Fruit fly (Drosophila melanogaster) whole organism, embryonic: ENCODE results near the gene CG15034.

Source experiments
- Ada2b ChIP-seq: fragments of 200-800 bp; sonication (Bioruptor generic); IDR thresholded peaks from 2 replicates; pipeline ENCODE4 v1.3.6; 2022; ENCODE audit warnings: missing biosample characterization, missing genetic modification characterization
- B-H1 ChIP-seq: fragments of 200-800 bp; sonication (Bioruptor generic); IDR thresholded peaks from 3 replicates; pipeline ENCODE4 v1.3.6; 2022; ENCODE audit warnings: missing biosample characterization, missing genetic modification characterization
- Bgb ChIP-seq: fragments of 200-800 bp; sonication (Bioruptor generic); IDR thresholded peaks from 2 replicates; pipeline ENCODE4 v1.3.6; 2022; ENCODE audit warnings: missing biosample characterization, missing genetic modification characterization; ENCODE audit not compliant: partially characterized antibody
- BtbVII ChIP-seq: fragments of 200-800 bp; sonication (Bioruptor generic); optimal IDR thresholded peaks from 3 replicates; lab custom pipeline; 2017; ENCODE audit warnings: missing biosample characterization, mild to moderate bottlenecking, missing genetic modification characterization
- CG10274 ChIP-seq: fragments of 200-800 bp; sonication (Bioruptor generic); optimal IDR thresholded peaks from 3 replicates; lab custom pipeline; 2017; ENCODE audit warnings: missing biosample characterization, mild to moderate bottlenecking, missing genetic modification characterization
- CG10959 ChIP-seq: fragments of 200-800 bp; sonication (Bioruptor generic); IDR thresholded peaks from 2 replicates; pipeline ENCODE4 v1.3.6; 2022; ENCODE audit warnings: missing biosample characterization, missing genetic modification characterization
- CG11560 ChIP-seq: fragments of 200-800 bp; sonication (Bioruptor generic); IDR thresholded peaks from 3 replicates; pipeline ENCODE4 v1.3.6; 2022; ENCODE audit warnings: missing biosample characterization, missing genetic modification characterization
- CG13287 ChIP-seq: fragments of 200-800 bp; sonication (Bioruptor generic); IDR thresholded peaks from 2 replicates; pipeline ENCODE4 v1.3.6; 2022; ENCODE audit warnings: missing biosample characterization, missing genetic modification characterization; ENCODE audit not compliant: partially characterized antibody
- CG13894 ChIP-seq: fragments of 200-800 bp; sonication (Bioruptor generic); optimal IDR thresholded peaks from 3 replicates; lab custom pipeline; 2018; ENCODE audit warnings: missing biosample characterization, mild to moderate bottlenecking, missing genetic modification characterization, moderate library complexity
- CG15011 ChIP-seq: fragments of 200-800 bp; sonication (Bioruptor generic); optimal IDR thresholded peaks from 3 replicates; lab custom pipeline; 2018; ENCODE audit warnings: missing biosample characterization, mild to moderate bottlenecking, missing genetic modification characterization
- CG15601 ChIP-seq: fragments of 200-800 bp; sonication (Bioruptor generic); optimal IDR thresholded peaks from 3 replicates; lab custom pipeline; 2019; ENCODE audit warnings: missing biosample characterization, mild to moderate bottlenecking, missing genetic modification characterization, moderate library complexity
- CG30020 ChIP-seq: fragments of 200-800 bp; optimal IDR thresholded peaks from 2 replicates; lab custom pipeline; 2019; ENCODE audit warnings: missing biosample characterization, mild to moderate bottlenecking, missing genetic modification characterization, moderate library complexity
- CG30403 ChIP-seq: fragments of 200-800 bp; sonication (Bioruptor generic); optimal IDR thresholded peaks from 3 replicates; lab custom pipeline; 2016; ENCODE audit warnings: missing biosample characterization, missing genetic modification characterization
- CG30431 ChIP-seq: fragments of 200-800 bp; sonication (Bioruptor generic); optimal IDR thresholded peaks from 2 replicates; lab custom pipeline; 2017; ENCODE audit warnings: missing biosample characterization, missing genetic modification characterization
- CG3065 ChIP-seq: fragments of 200-800 bp; sonication (Bioruptor generic); optimal IDR thresholded peaks from 2 replicates; lab custom pipeline; 2016; ENCODE audit warnings: missing biosample characterization, missing genetic modification characterization
- CG31365 ChIP-seq: fragments of 200-800 bp; sonication (Bioruptor generic); optimal IDR thresholded peaks from 2 replicates; lab custom pipeline; 2018; ENCODE audit warnings: missing biosample characterization, mild to moderate bottlenecking, missing genetic modification characterization
- CG3407 ChIP-seq: fragments of 200-800 bp; sonication (Bioruptor generic); optimal IDR thresholded peaks from 2 replicates; lab custom pipeline; 2018; ENCODE audit warnings: missing biosample characterization, mild to moderate bottlenecking, missing genetic modification characterization
- CG42726 ChIP-seq: fragments of 200-800 bp; sonication (Bioruptor generic); IDR thresholded peaks from 2 replicates; pipeline ENCODE4 v1.3.6; 2022; ENCODE audit warnings: missing biosample characterization, missing genetic modification characterization; ENCODE audit not compliant: partially characterized antibody
- CG4282 ChIP-seq: fragments of 200-800 bp; sonication (Bioruptor generic); optimal IDR thresholded peaks from 2 replicates; lab custom pipeline; 2016; ENCODE audit warnings: missing biosample characterization, missing genetic modification characterization
- CG4404 ChIP-seq: fragments of 200-800 bp; sonication (Bioruptor generic); IDR thresholded peaks from 2 replicates; pipeline ENCODE4 v1.3.6; 2022; ENCODE audit warnings: missing biosample characterization, missing genetic modification characterization
- CG5180 ChIP-seq: fragments of 200-800 bp; sonication (Bioruptor generic); optimal IDR thresholded peaks from 3 replicates; lab custom pipeline; 2017; ENCODE audit warnings: missing biosample characterization, missing genetic modification characterization, mild to moderate bottlenecking, moderate library complexity, missing genetic modification reagents
- CG5953 ChIP-seq: fragments of 200-800 bp; sonication (Bioruptor generic); IDR thresholded peaks from 2 replicates; pipeline ENCODE4 v1.3.6; 2022; ENCODE audit warnings: missing biosample characterization, missing genetic modification characterization
- CG6272 ChIP-seq: fragments of 200-800 bp; sonication (Bioruptor generic); IDR thresholded peaks from 2 replicates; pipeline ENCODE4 v1.3.6; 2022; ENCODE audit warnings: missing biosample characterization, missing genetic modification characterization
- CG6654 ChIP-seq: fragments of 200-800 bp; sonication (Bioruptor generic); optimal IDR thresholded peaks from 2 replicates; lab custom pipeline; 2017; ENCODE audit warnings: missing biosample characterization, mild to moderate bottlenecking, missing genetic modification characterization
- CG6689 ChIP-seq: fragments of 200-800 bp; sonication (Bioruptor generic); IDR thresholded peaks from 2 replicates; pipeline ENCODE4 v1.3.6; 2022; ENCODE audit warnings: missing biosample characterization, missing genetic modification characterization
- CG7963 ChIP-seq: fragments of 200-800 bp; sonication (Bioruptor generic); IDR thresholded peaks from 3 replicates; pipeline ENCODE4 v1.3.6; 2022; ENCODE audit warnings: missing biosample characterization, missing genetic modification characterization; ENCODE audit not compliant: partially characterized antibody
- CG8359 ChIP-seq: fragments of 200-800 bp; sonication (Bioruptor generic); optimal IDR thresholded peaks from 2 replicates; lab custom pipeline; 2017; ENCODE audit warnings: missing biosample characterization, mild to moderate bottlenecking, missing genetic modification characterization, borderline replicate concordance
- CG9817 ChIP-seq: fragments of 200-800 bp; sonication (Bioruptor generic); optimal IDR thresholded peaks from 2 replicates; lab custom pipeline; 2018; ENCODE audit warnings: missing biosample characterization, mild to moderate bottlenecking, missing genetic modification characterization, moderate library complexity
- CrebB ChIP-seq: fragments of 200-800 bp; sonication (Bioruptor generic); optimal IDR thresholded peaks from 3 replicates; lab custom pipeline; 2018; ENCODE audit warnings: missing biosample characterization, mild to moderate bottlenecking, missing genetic modification characterization
- Deaf1 ChIP-seq: fragments of 200-800 bp; optimal IDR thresholded peaks from 3 replicates; lab custom pipeline; 2019; ENCODE audit warnings: missing biosample characterization, mild to moderate bottlenecking, missing genetic modification characterization, moderate library complexity
- Elba2 ChIP-seq: fragments of 200-800 bp; sonication (Bioruptor generic); optimal IDR thresholded peaks from 3 replicates; lab custom pipeline; 2016; ENCODE audit warnings: missing biosample characterization, missing genetic modification characterization
- HLHmδ ChIP-seq: fragments of 200-800 bp; sonication (Bioruptor generic); optimal IDR thresholded peaks from 2 replicates; lab custom pipeline; 2018; ENCODE audit warnings: missing biosample characterization, mild to moderate bottlenecking, missing genetic modification characterization, moderate library complexity
- Hmr ChIP-seq: fragments of 200-800 bp; sonication (Bioruptor generic); optimal IDR thresholded peaks from 3 replicates; lab custom pipeline; 2017; ENCODE audit warnings: mild to moderate bottlenecking, missing biosample characterization, missing genetic modification reagents, missing genetic modification characterization
- Myb ChIP-seq: fragments of 200-800 bp; sonication (Bioruptor generic); optimal IDR thresholded peaks from 2 replicates; lab custom pipeline; 2016; ENCODE audit warnings: missing biosample characterization, missing genetic modification characterization
- Rfx ChIP-seq: fragments of 200-800 bp; sonication (Bioruptor generic); IDR thresholded peaks from 2 replicates; pipeline ENCODE4 v1.3.6; 2022; ENCODE audit warnings: missing biosample characterization, missing genetic modification characterization
- Rx ChIP-seq: fragments of 200-800 bp; sonication (Bioruptor generic); IDR thresholded peaks from 2 replicates; pipeline ENCODE4 v1.3.6; 2022; ENCODE audit warnings: missing biosample characterization, missing genetic modification characterization
- ase ChIP-seq: fragments of 200-800 bp; sonication (Bioruptor generic); IDR thresholded peaks from 3 replicates; pipeline ENCODE4 v1.3.6; 2022; ENCODE audit warnings: missing biosample characterization, missing genetic modification characterization
- cwo ChIP-seq: fragments of 200-800 bp; sonication (Bioruptor generic); optimal IDR thresholded peaks from 3 replicates; lab custom pipeline; 2017; ENCODE audit warnings: missing biosample characterization, missing genetic modification characterization, mild to moderate bottlenecking, moderate library complexity, missing genetic modification reagents
- dmrt11E ChIP-seq: fragments of 200-800 bp; sonication (Bioruptor generic); optimal IDR thresholded peaks from 3 replicates; lab custom pipeline; 2018; ENCODE audit warnings: missing biosample characterization, mild to moderate bottlenecking, missing genetic modification characterization, moderate library complexity
- fd3F ChIP-seq: fragments of 200-800 bp; sonication (Bioruptor generic); optimal IDR thresholded peaks from 2 replicates; lab custom pipeline; 2018; ENCODE audit warnings: missing biosample characterization, mild to moderate bottlenecking, missing genetic modification characterization, moderate library complexity
- gsb-n ChIP-seq: fragments of 200-800 bp; sonication (Bioruptor generic); optimal IDR thresholded peaks from 3 replicates; lab custom pipeline; 2018; ENCODE audit warnings: missing biosample characterization, mild to moderate bottlenecking, missing genetic modification characterization
- her ChIP-seq: fragments of 200-800 bp; sonication (Bioruptor generic); optimal IDR thresholded peaks from 2 replicates; lab custom pipeline; 2016; ENCODE audit warnings: missing biosample characterization, missing genetic modification characterization
- lilli ChIP-seq: fragments of 200-800 bp; sonication (Bioruptor generic); optimal IDR thresholded peaks from 3 replicates; lab custom pipeline; 2016; ENCODE audit warnings: missing biosample characterization, missing genetic modification characterization
- otp ChIP-seq: fragments of 200-800 bp; sonication (Bioruptor generic); IDR thresholded peaks from 3 replicates; pipeline ENCODE4, ENCODE4 v1.3.6; 2022; ENCODE audit warnings: missing biosample characterization, missing genetic modification characterization
- schlank ChIP-seq: fragments of 200-800 bp; sonication (Bioruptor generic); optimal IDR thresholded peaks from 2 replicates; lab custom pipeline; 2018; ENCODE audit warnings: missing biosample characterization, mild to moderate bottlenecking, missing genetic modification characterization
- sens ChIP-seq: fragments of 200-800 bp; sonication (Bioruptor generic); peaks from one replicate; lab custom pipeline; 2016; ENCODE audit warnings: missing biosample characterization, missing genetic modification characterization
- sisA ChIP-seq: fragments of 200-800 bp; sonication (Bioruptor generic); IDR thresholded peaks from 2 replicates; pipeline ENCODE4 v1.3.6; 2022; ENCODE audit warnings: missing biosample characterization, missing genetic modification characterization
- slou ChIP-seq: fragments of 200-800 bp; sonication (Bioruptor generic); optimal IDR thresholded peaks from 3 replicates; lab custom pipeline; 2016; ENCODE audit warnings: missing biosample characterization, missing genetic modification characterization
- sna ChIP-seq: fragments of 200-800 bp; sonication (Bioruptor generic); IDR thresholded peaks from 2 replicates; pipeline ENCODE4 v1.3.6; 2022; ENCODE audit warnings: missing biosample characterization, missing genetic modification characterization; ENCODE audit not compliant: partially characterized antibody
- usp ChIP-seq: fragments of >200 bp; optimal IDR thresholded peaks from 2 replicates; lab custom pipeline; 2017; ENCODE audit warnings: missing biosample characterization, missing genetic modification characterization
- vnd ChIP-seq: fragments of 200-800 bp; sonication (Bioruptor generic); IDR thresholded peaks from 3 replicates; pipeline ENCODE4 v1.3.6; 2022; ENCODE audit warnings: missing biosample characterization, missing genetic modification characterization; ENCODE audit not compliant: partially characterized antibody

The CG15034 gene

dm6 chrX:7324816-7325246 is 22.5 kb downstream of the CG15034 start (continued):
- TF ChIP-seq CG30020 (tag; lab: Kevin White, UChicago) (peak; percentile 84), CG3407 (GFP tag; lab: Kevin White, UChicago) (peak; percentile 94), CG8359 (GFP tag; lab: Kevin White, UChicago) (peak; percentile 93), CG31365 (tag; lab: Kevin White, UChicago) (peak; percentile 85), Rfx (peak; percentile 93), dmrt11E (tag; lab: Kevin White, UChicago) (peak; percentile 98), CG5180 (GFP tag; lab: Kevin White, UChicago) (peak; percentile 90), B-H1 (GFP tag; lab: Robert Waterston, UW) (peak; percentile 94), Hmr (GFP tag; lab: Kevin White, UChicago) (peak; percentile 95), Myb (GFP tag; lab: Kevin White, UChicago) (peak; percentile 59), Rx (GFP tag; lab: Robert Waterston, UW) (peak; percentile 84), CG13287 (GFP tag; lab: Robert Waterston, UW) (no peak), Bgb (no peak), CG13894 (tag; lab: Kevin White, UChicago) (peak; percentile 86), otp (peak; percentile 96), slou (peak; percentile 83), sna (GFP tag; lab: Robert Waterston, UW) (no peak), CG7963 (GFP tag; lab: Robert Waterston, UW) (no peak), sens (GFP tag; lab: Kevin White, UChicago) (peak; percentile 98), CG30431 (GFP tag; lab: Kevin White, UChicago) (peak; percentile 91), sisA (peak; percentile 94), CG5953 (GFP tag; lab: Robert Waterston, UW) (peak; percentile 90), usp (GFP tag; lab: Kevin White, UChicago) (no peak), BtbVII (peak; percentile 95), CG10959 (peak; percentile 94), CG6272 (GFP tag; lab: Robert Waterston, UW) (peak; percentile 89), vnd (GFP tag; lab: Robert Waterston, UW) (no peak), CG15011 (GFP tag; lab: Kevin White, UChicago) (peak; percentile 94), her (GFP tag; lab: Kevin White, UChicago) (no peak), HLHmδ (GFP tag; lab: Kevin White, UChicago) (no peak), CG15601 (peak; percentile 97), Ada2b (GFP tag; lab: Robert Waterston, UW) (peak; percentile 94), ase (GFP tag; lab: Robert Waterston, UW) (peak; percentile 95), CG6654 (GFP tag; lab: Kevin White, UChicago) (peak; percentile 77), CrebB (tag; lab: Kevin White, UChicago) (peak; percentile 95), Elba2 (GFP tag; lab: Kevin White, UChicago) (peak; percentile 61), CG30403 (GFP tag; lab: Kevin White, UChicago) (peak; percentile 96), CG10274 (GFP tag; lab: Kevin White, UChicago) (peak; percentile 71), gsb-n (tag; lab: Kevin White, UChicago) (peak; percentile 99), fd3F (GFP tag; lab: Kevin White, UChicago) (peak; percentile 90), cwo (peak; percentile 92), schlank (tag; lab: Kevin White, UChicago) (peak; percentile 81), lilli (peak; percentile 87), CG42726 (GFP tag; lab: Robert Waterston, UW) (no peak), CG4404 (GFP tag; lab: Robert Waterston, UW) (peak; percentile 91), Deaf1 (tag; lab: Kevin White, UChicago) (peak; percentile 84), CG9817 (peak; percentile 92), CG6689 (GFP tag; lab: Robert Waterston, UW) (peak; percentile 96), CG11560 (tag; lab: Robert Waterston, UW) (peak; percentile 82), CG4282 (peak; percentile 57), CG3065 (GFP tag; lab: Kevin White, UChicago) (peak; percentile 88)
